Fruit fly (Drosophila melanogaster): Measurements from ENCODE around the gene CG6310.
A peak's percentile ranks its signal among the peaks of the same experiment; 100 is the strongest.

CG6310 gene

dm6 chr3L:11118627-11119395 lies 49.1 kb upstream of the CG6310 start (continued):
- TF ChIP-seq slp2 (GFP tag; optimal IDR thresholded peaks at IDR 0.05) (peak; percentile 52), nau (GFP tag; optimal IDR thresholded peaks at IDR 0.05) (peak; percentile 83), CG5953 (GFP tag; IDR thresholded peaks at IDR 0.05) (peak; percentile 49), CG13775 (GFP tag; optimal IDR thresholded peaks at IDR 0.05) (no peak), tna (GFP tag; IDR thresholded peaks at IDR 0.05; ENCODE audit: partially characterized antibody) (no peak), CG16863 (GFP tag; optimal IDR thresholded peaks at IDR 0.05) (peak; percentile 54), crp (GFP tag; optimal IDR thresholded peaks at IDR 0.05) (peak in 1 of 2 experiments; percentile 32), slbo (GFP tag; IDR thresholded peaks at IDR 0.05) (peak; percentile 20; the same call in 1 of the 2 replicates), CG9437 (GFP tag; optimal IDR thresholded peaks at IDR 0.05) (no peak), caup (GFP tag; optimal IDR thresholded peaks at IDR 0.05; ENCODE audit: severe bottlenecking) (peak; percentile 86), odd (GFP tag; optimal IDR thresholded peaks at IDR 0.05) (peak; percentile 58), CG30431 (GFP tag; optimal IDR thresholded peaks at IDR 0.05) (no peak), zf30C (GFP tag; optimal IDR thresholded peaks at IDR 0.05) (peak; percentile 51), CG33213 (GFP tag; optimal IDR thresholded peaks at IDR 0.05) (peak; percentile 70), nmo (GFP tag; optimal IDR thresholded peaks at IDR 0.05) (peak; percentile 16), Dad (GFP tag; optimal IDR thresholded peaks at IDR 0.05) (peak; percentile 60), fd96Cb (tag; optimal IDR thresholded peaks at IDR 0.05) (no peak), CG9932 (GFP tag; IDR thresholded peaks at IDR 0.05) (peak; percentile 57), Hr51 (GFP tag; optimal IDR thresholded peaks at IDR 0.05) (peak; percentile 48 to 76), vnd (GFP tag; IDR thresholded peaks at IDR 0.05; ENCODE audit: partially characterized antibody) (no peak), zfh2 (GFP tag; optimal IDR thresholded peaks at IDR 0.05) (no peak), Kr (GFP tag; optimal IDR thresholded peaks at IDR 0.05) (peak; percentile 83), CG10462 (GFP tag; optimal IDR thresholded peaks at IDR 0.05) (no peak), z (GFP tag; IDR thresholded peaks at IDR 0.05) (no peak), Dp (GFP tag; optimal IDR thresholded peaks at IDR 0.05) (no peak), Rfx (GFP tag; IDR thresholded peaks at IDR 0.05) (peak; percentile 65; the same call in 1 of the 2 replicates), crol (GFP tag; IDR thresholded peaks at IDR 0.05) (0 out of 2 replicates have a peak, but pooled peaks have one; percentile 11), HLH54F (GFP tag; optimal IDR thresholded peaks at IDR 0.05) (peak; percentile 38), E2f2 (GFP tag; IDR thresholded peaks at IDR 0.05) (peak; percentile 50; the same call in 1 of the 2 replicates), toy (GFP tag; IDR thresholded peaks at IDR 0.05) (no peak), CG17802 (tag; optimal IDR thresholded peaks at IDR 0.05) (no peak), Tbp (GFP tag; optimal IDR thresholded peaks at IDR 0.05) (no peak), sim (GFP tag; IDR thresholded peaks at IDR 0.05) (peak; percentile 77), CG14860 (GFP tag; IDR thresholded peaks at IDR 0.05; ENCODE audit: partially characterized antibody) (no peak), Sox100B (GFP tag; optimal IDR thresholded peaks at IDR 0.05) (peak; percentile 72), CG8089 (GFP tag; optimal IDR thresholded peaks at IDR 0.05) (peak; percentile 74), disco-r (GFP tag; optimal IDR thresholded peaks at IDR 0.05) (peak; percentile 76), pum (GFP tag; optimal IDR thresholded peaks at IDR 0.05) (peak; percentile 40), CG4282 (GFP tag; optimal IDR thresholded peaks at IDR 0.05) (peak; percentile 24), CG10543 (GFP tag; optimal IDR thresholded peaks at IDR 0.05) (peak; percentile 98), CG2120 (GFP tag; optimal IDR thresholded peaks at IDR 0.05) (peak; percentile 56), CG7556 (GFP tag; optimal IDR thresholded peaks at IDR 0.05) (peak; percentile 41), CG13624 (GFP tag; optimal IDR thresholded peaks at IDR 0.05) (peak; percentile 37), Ets65A (GFP tag) (no peak), schlank (tag; optimal IDR thresholded peaks at IDR 0.05) (peak; percentile 85), CG3838 (GFP tag; optimal IDR thresholded peaks at IDR 0.05) (peak; percentile 73), bsh (GFP tag; optimal IDR thresholded peaks at IDR 0.05) (peak; percentile 52 to 66), CG13287 (GFP tag; IDR thresholded peaks at IDR 0.05; ENCODE audit: partially characterized antibody) (peak; percentile 53; the same call in 1 of the 2 replicates), Ravus (GFP tag; IDR thresholded peaks at IDR 0.05) (no peak)
